Fruit fly (Drosophila melanogaster) whole organism, pupa: ENCODE measurements around the gene CG13096.

Experiments used
- CG13204 ChIP-seq: fragments of 200-800 bp; sonication (Bioruptor generic); optimal IDR thresholded peaks from 2 replicates; lab custom pipeline; 2018; ENCODE audit warnings: missing biosample characterization, mild to moderate bottlenecking, missing genetic modification characterization, moderate library complexity
- CG17806 ChIP-seq: fragments of 200-800 bp; sonication (Bioruptor generic); optimal IDR thresholded peaks from 2 replicates; lab custom pipeline; 2018; ENCODE audit warnings: missing biosample characterization, mild to moderate bottlenecking, missing genetic modification characterization, moderate library complexity
- Snoo ChIP-seq: fragments of 200-800 bp; sonication (Bioruptor generic); optimal IDR thresholded peaks from 3 replicates; lab custom pipeline; 2017; ENCODE audit warnings: missing biosample characterization, mild to moderate bottlenecking, missing genetic modification characterization, inconsistent platforms

DNA sequence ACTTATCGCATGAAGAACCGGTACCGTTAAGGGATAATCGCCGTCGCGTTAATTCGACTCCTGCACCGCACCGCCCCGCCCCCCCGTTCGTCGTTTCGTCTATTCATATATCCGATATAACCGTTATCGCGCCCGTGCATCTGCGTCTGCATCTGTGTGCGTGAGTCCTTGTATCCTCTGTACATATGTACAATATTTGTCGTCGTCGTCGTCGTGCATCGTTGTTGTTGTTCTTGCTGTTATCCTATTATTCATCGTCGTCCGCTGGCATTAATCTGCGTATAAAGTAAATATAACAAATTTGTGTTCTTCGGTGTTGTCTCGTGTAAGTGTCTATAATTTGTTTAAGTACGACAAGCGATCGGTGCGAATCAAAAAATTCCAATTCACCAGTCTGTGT, 33.0 kb upstream of the CG13096 start:
- no peak for TF ChIP-seq CG17806 (tag; lab: Kevin White, UChicago)
- TF ChIP-seq CG13204 (GFP tag; lab: Kevin White, UChicago) = no peak
- TF ChIP-seq Snoo (tag; lab: Kevin White, UChicago) = no peak
